Worm (Caenorhabditis elegans): ENCODE data around the gene nhr-283.

Gene nhr-283

ce11 chrV:15730459-15730858 lies 46.1 kb downstream of the nhr-283 start, which contains the start of gene Y6E2A.10:
Gene Y6E2A.10 (minus strand): TSS chrV:15730559.
- no peak for TF ChIP-seq dmd-4 (tag; optimal IDR thresholded peaks at IDR 0.05)
- TF ChIP-seq C34F6.9 (tag; optimal IDR thresholded peaks at IDR 0.05) = no peak
- TF ChIP-seq unc-62 (GFP tag; optimal IDR thresholded peaks at IDR 0.05) = no peak
- TF ChIP-seq ZK546.5 (tag; optimal IDR thresholded peaks at IDR 0.05) = no peak
- TF ChIP-seq peb-1 (tag; optimal IDR thresholded peaks at IDR 0.05) = no peak
- TF ChIP-seq crh-2 (tag; optimal IDR thresholded peaks at IDR 0.05) = no peak
- no peak for TF ChIP-seq nhr-21 (tag; optimal IDR thresholded peaks at IDR 0.05)
- no peak for TF ChIP-seq mbf-1 (tag; optimal IDR thresholded peaks at IDR 0.05)
- no peak for TF ChIP-seq nhr-25 (tag; optimal IDR thresholded peaks at IDR 0.05)
- TF ChIP-seq snpc-4 (tag; optimal IDR thresholded peaks at IDR 0.05) = no peak
- TF ChIP-seq nhr-129 (tag; optimal IDR thresholded peaks at IDR 0.05) = no peak
- TF ChIP-seq alr-1 (tag; optimal IDR thresholded peaks at IDR 0.05) = no peak
- TF ChIP-seq lin-39 (tag; optimal IDR thresholded peaks at IDR 0.05) = no peak

ce11 chrV:15726610-15727009 lies 49.9 kb downstream of the nhr-283 start, which contains the start of the genes irld-57 and sfxn-1.3:
Gene irld-57 (minus strand): TSS chrV:15726710.
Gene sfxn-1.3 (plus strand): TSS chrV:15726841.
- TF ChIP-seq ZK546.5 (tag; optimal IDR thresholded peaks at IDR 0.05) = no peak
- no peak for TF ChIP-seq ceh-82 (tag; optimal IDR thresholded peaks at IDR 0.05)
- no peak for TF ChIP-seq sem-4 (tag; optimal IDR thresholded peaks at IDR 0.05)
- no peak for TF ChIP-seq ztf-4 (tag; optimal IDR thresholded peaks at IDR 0.05)
- no peak for TF ChIP-seq egl-27 (tag; optimal IDR thresholded peaks at IDR 0.05)
- TF ChIP-seq unc-55 (GFP tag; optimal IDR thresholded peaks at IDR 0.05) = no peak
- TF ChIP-seq dmd-4 (tag; optimal IDR thresholded peaks at IDR 0.05) = no peak
- TF ChIP-seq F13H6.1 (tag; optimal IDR thresholded peaks at IDR 0.05) = no peak
- TF ChIP-seq nhr-12 (tag; optimal IDR thresholded peaks at IDR 0.05) = no peak
- TF ChIP-seq nhr-6 (tag; optimal IDR thresholded peaks at IDR 0.05) = no peak
- TF ChIP-seq lin-13 (GFP tag; optimal IDR thresholded peaks at IDR 0.05) = no peak
- no peak for TF ChIP-seq crh-2 (tag; optimal IDR thresholded peaks at IDR 0.05)
- no peak for TF ChIP-seq mab-5 (tag; optimal IDR thresholded peaks at IDR 0.05)
- TF ChIP-seq sma-3 (GFP tag; optimal IDR thresholded peaks at IDR 0.05) = no peak
- TF ChIP-seq nhr-10 (tag; optimal IDR thresholded peaks at IDR 0.05) = no peak
- TF ChIP-seq nhr-23 (tag; optimal IDR thresholded peaks at IDR 0.05) = no peak
- no peak for TF ChIP-seq R02D3.7 (tag; optimal IDR thresholded peaks at IDR 0.05)
- TF ChIP-seq elt-1 (tag; optimal IDR thresholded peaks at IDR 0.05) = no peak
